Fruit fly (Drosophila melanogaster): ENCODE data around the gene HP1D3csd.

HP1D3csd gene

DNA sequence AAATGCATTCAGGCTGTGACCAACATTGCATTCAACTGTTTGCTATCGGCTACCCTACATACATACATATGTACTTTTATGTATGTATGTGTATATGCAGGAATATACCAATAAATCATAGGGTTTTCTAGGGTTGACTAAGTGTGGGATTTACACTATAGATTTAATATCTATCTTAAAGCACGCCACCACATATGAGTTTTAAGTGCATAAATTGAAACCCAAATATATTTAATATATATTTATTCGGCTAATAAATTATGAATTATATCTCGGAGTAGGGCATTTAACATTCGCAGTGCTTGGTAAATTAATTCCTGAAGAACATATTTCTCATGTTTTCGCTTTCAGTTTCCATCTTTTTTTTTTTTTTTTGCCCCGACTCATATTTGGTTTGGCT lies 30.1 kb upstream of the HP1D3csd start (continued):
- TF ChIP-seq salr (GFP tag; optimal IDR thresholded peaks at IDR 0.05), result peak; percentile 48 to 61
- peak; percentile 19 for TF ChIP-seq CG9139 (GFP tag; optimal IDR thresholded peaks at IDR 0.05)
- TF ChIP-seq Ets96B (tag; optimal IDR thresholded peaks at IDR 0.05), result peak; percentile 72
- peak; percentile 75 for TF ChIP-seq acj6 (GFP tag; optimal IDR thresholded peaks at IDR 0.05)
- no peak for TF ChIP-seq Hr38 (GFP tag; optimal IDR thresholded peaks at IDR 0.05)
- peak; percentile 53 for TF ChIP-seq CG3919 (GFP tag; optimal IDR thresholded peaks at IDR 0.05)
- peak; percentile 69 for TF ChIP-seq CG8119 (GFP tag; IDR thresholded peaks at IDR 0.05)
- peak; percentile 62 for TF ChIP-seq fd59A (GFP tag; optimal IDR thresholded peaks at IDR 0.05)
- peak; percentile 26 to 65 for TF ChIP-seq ss (GFP tag; optimal IDR thresholded peaks at IDR 0.05)
- peak; percentile 54 for TF ChIP-seq vri (GFP tag; optimal IDR thresholded peaks at IDR 0.05)
- TF ChIP-seq esn (GFP tag; optimal IDR thresholded peaks at IDR 0.05), result peak; percentile 76
- TF ChIP-seq lz (GFP tag; optimal IDR thresholded peaks at IDR 0.05), result peak; percentile 62
- TF ChIP-seq CG31627 (GFP tag; optimal IDR thresholded peaks at IDR 0.05), result peak; percentile 56
- TF ChIP-seq topi (GFP tag; optimal IDR thresholded peaks at IDR 0.05), result peak; percentile 60
- peak; percentile 48 for TF ChIP-seq cyc (GFP tag; optimal IDR thresholded peaks at IDR 0.05)
- peak; percentile 67 for TF ChIP-seq Sox14 (GFP tag; optimal IDR thresholded peaks at IDR 0.05)
- TF ChIP-seq Eip78C (GFP tag), result peak; percentile 77
- peak; percentile 51 for TF ChIP-seq svp (GFP tag)
- TF ChIP-seq CG6854 (GFP tag; optimal IDR thresholded peaks at IDR 0.05), result no peak
- TF ChIP-seq dsx (GFP tag; optimal IDR thresholded peaks at IDR 0.05; ENCODE audit: poor library complexity, severe bottlenecking), result peak; percentile 56

DNA sequence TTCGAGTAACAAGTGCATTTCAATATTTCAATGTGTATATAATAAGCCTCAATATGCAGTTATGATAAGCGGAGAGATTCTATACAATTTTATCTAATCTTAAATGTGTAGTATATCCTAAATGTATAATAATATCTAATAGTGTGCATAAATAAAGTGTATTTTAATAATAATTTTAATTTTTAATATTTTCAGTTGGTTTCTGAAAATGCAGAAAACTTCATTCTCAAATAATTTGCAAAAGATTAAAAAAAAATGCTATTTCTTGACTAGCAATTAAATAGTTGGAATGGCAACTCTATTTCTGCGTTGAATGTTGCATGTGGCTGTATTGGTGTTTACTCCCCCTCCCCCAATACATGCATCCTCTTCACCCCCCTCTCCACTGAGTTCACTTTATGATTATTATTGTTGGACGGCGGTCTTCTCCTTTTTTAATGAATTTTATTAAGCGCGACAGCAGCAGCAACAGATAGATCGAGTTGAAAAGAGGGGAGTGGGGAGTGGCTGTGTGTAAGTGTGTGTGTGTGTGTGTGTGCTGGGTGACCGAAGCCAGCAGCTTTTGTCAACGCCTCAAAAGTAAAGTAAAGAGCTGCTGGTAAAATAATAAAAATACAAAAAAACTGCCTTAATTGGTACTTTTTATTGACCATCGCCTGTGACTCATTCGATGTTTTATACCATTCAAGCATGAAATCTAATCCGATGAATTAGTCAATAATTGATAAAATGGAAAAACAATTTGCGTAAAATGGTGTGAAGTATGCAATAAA lies 29.2 kb upstream of the HP1D3csd start:
- TF ChIP-seq CG8319 (GFP tag; optimal IDR thresholded peaks at IDR 0.05) (no peak), CG3919 (GFP tag; optimal IDR thresholded peaks at IDR 0.05) (no peak), CG6792 (GFP tag; optimal IDR thresholded peaks at IDR 0.05) (peak; percentile 8), ss (GFP tag; optimal IDR thresholded peaks at IDR 0.05) (peak; percentile 58 to 65), CG10631 (GFP tag; optimal IDR thresholded peaks at IDR 0.05) (peak; percentile 8), CG34406 (GFP tag; optimal IDR thresholded peaks at IDR 0.05) (peak; percentile 8), eg (GFP tag; IDR thresholded peaks at IDR 0.05) (no peak), fkh (GFP tag; optimal IDR thresholded peaks at IDR 0.05) (no peak), CG3032 (tag; optimal IDR thresholded peaks at IDR 0.05) (peak; percentile 49), fd85E (GFP tag; optimal IDR thresholded peaks at IDR 0.05) (no peak), CG7368 (GFP tag; optimal IDR thresholded peaks at IDR 0.05) (no peak), svp (GFP tag) (peak; percentile 69), CG6163 (GFP tag; IDR thresholded peaks at IDR 0.05) (no peak), CG6808 (GFP tag; optimal IDR thresholded peaks at IDR 0.05) (peak; percentile 60), acj6 (GFP tag; optimal IDR thresholded peaks at IDR 0.05) (peak; percentile 20), dsx (GFP tag; optimal IDR thresholded peaks at IDR 0.05; ENCODE audit: poor library complexity, severe bottlenecking) (peak; percentile 63), Ets96B (tag; optimal IDR thresholded peaks at IDR 0.05) (peak; percentile 61), CG8119 (GFP tag; IDR thresholded peaks at IDR 0.05) (peak; percentile 36; the same call in 1 of the 3 replicates), Hr39 (GFP tag; optimal IDR thresholded peaks at IDR 0.05) (no peak), achi (GFP tag; optimal IDR thresholded peaks at IDR 0.05) (peak; percentile 15), esn (GFP tag; optimal IDR thresholded peaks at IDR 0.05) (peak; percentile 21), CG32006 (GFP tag; optimal IDR thresholded peaks at IDR 0.05) (peak; percentile 38), CG11902 (GFP tag; optimal IDR thresholded peaks at IDR 0.05) (no peak), Eip78C (GFP tag) (peak; percentile 85), salr (GFP tag; optimal IDR thresholded peaks at IDR 0.05) (peak in 1 of 2 experiments; percentile 1), OdsH (GFP tag; optimal IDR thresholded peaks at IDR 0.05) (peak; percentile 19), fd59A (GFP tag; optimal IDR thresholded peaks at IDR 0.05) (peak; percentile 14), cyc (GFP tag; optimal IDR thresholded peaks at IDR 0.05) (no peak), spab (GFP tag; optimal IDR thresholded peaks at IDR 0.05) (peak; percentile 10)

Data from whole organism, prepupa.